Fruit fly (Drosophila melanogaster): ENCODE results near the gene Qtzl.

Qtzl gene

dm6 chr2L:12025505-12025904 is 30.0 kb downstream of the Qtzl start (continued):
- peak; percentile 3 for TF ChIP-seq CrebB (tag; optimal IDR thresholded peaks at IDR 0.05)
- TF ChIP-seq CG1603 (tag; optimal IDR thresholded peaks at IDR 0.05) = peak; percentile 17
- TF ChIP-seq CG15514 (GFP tag; optimal IDR thresholded peaks at IDR 0.05) = peak; percentile 15
- TF ChIP-seq sob (GFP tag; IDR thresholded peaks at IDR 0.05) = 0 out of 2 replicates have a peak, but pooled peaks have one; percentile 31
- no peak for TF ChIP-seq klu (GFP tag; IDR thresholded peaks at IDR 0.05)
- no peak for TF ChIP-seq lbe (GFP tag; optimal IDR thresholded peaks at IDR 0.05)
- peak; percentile 90 for TF ChIP-seq Med (GFP tag)
- TF ChIP-seq vnd (GFP tag; IDR thresholded peaks at IDR 0.05; ENCODE audit: partially characterized antibody) = no peak
- no peak for TF ChIP-seq CG7271 (tag; optimal IDR thresholded peaks at IDR 0.05)
- TF ChIP-seq sd (tag; optimal IDR thresholded peaks at IDR 0.05) = peak; percentile 4
- TF ChIP-seq chm (GFP tag; IDR thresholded peaks at IDR 0.05) = peak; percentile 33; the same call in 1 of the 2 replicates
- TF ChIP-seq slbo (GFP tag; IDR thresholded peaks at IDR 0.05) = peak; percentile 38; the same call in 1 of the 2 replicates
- peak; percentile 10; the same call in 1 of the 2 replicates for TF ChIP-seq vvl (GFP tag; IDR thresholded peaks at IDR 0.05)
- 0 out of 2 replicates have a peak, but pooled peaks have one; percentile 7 for TF ChIP-seq seq (GFP tag; IDR thresholded peaks at IDR 0.05)
- peak; percentile 45; the same call in 1 of the 3 replicates for TF ChIP-seq row (GFP tag; IDR thresholded peaks at IDR 0.05)
- peak; percentile 15 for TF ChIP-seq CG13424 (tag; optimal IDR thresholded peaks at IDR 0.05)
- 0 out of 3 replicates have a peak, but pooled peaks have one; percentile 55 for TF ChIP-seq CG2199 (GFP tag; IDR thresholded peaks at IDR 0.05)
- TF ChIP-seq CG10209 (GFP tag; optimal IDR thresholded peaks at IDR 0.05) = peak; percentile 13
- TF ChIP-seq Nf-YC (tag; optimal IDR thresholded peaks at IDR 0.05) = peak; percentile 5
- TF ChIP-seq CG3281 (GFP tag; optimal IDR thresholded peaks at IDR 0.05) = no peak
- no peak for TF ChIP-seq CG17568 (GFP tag; optimal IDR thresholded peaks at IDR 0.05)
- TF ChIP-seq tap (tag; optimal IDR thresholded peaks at IDR 0.05) = peak; percentile 3
- TF ChIP-seq abd-A (tag; optimal IDR thresholded peaks at IDR 0.05) = peak; percentile 50
- TF ChIP-seq sisA (GFP tag; IDR thresholded peaks at IDR 0.05) = no peak
- TF ChIP-seq CG17359 (tag; optimal IDR thresholded peaks at IDR 0.05) = peak; percentile 7
- TF ChIP-seq gsb (GFP tag; IDR thresholded peaks at IDR 0.05) = 0 out of 2 replicates have a peak, but pooled peaks have one; percentile 39
- TF ChIP-seq Mad (GFP tag; optimal IDR thresholded peaks at IDR 0.05) = no peak
- TF ChIP-seq NfI (GFP tag; optimal IDR thresholded peaks at IDR 0.05) = peak; percentile 8
- no peak for TF ChIP-seq CG11247 (GFP tag; IDR thresholded peaks at IDR 0.05)
- TF ChIP-seq CG7987 (GFP tag; optimal IDR thresholded peaks at IDR 0.05) = peak; percentile 22
- peak; percentile 21; the same call in 1 of the 2 replicates for TF ChIP-seq Atf6 (GFP tag; IDR thresholded peaks at IDR 0.05)
- no peak for TF ChIP-seq Lim3 (GFP tag; IDR thresholded peaks at IDR 0.05)
- no peak for TF ChIP-seq CG9215 (GFP tag; IDR thresholded peaks at IDR 0.05)
- TF ChIP-seq fd3F (GFP tag; optimal IDR thresholded peaks at IDR 0.05) = no peak
- no peak for TF ChIP-seq CG3726 (GFP tag; IDR thresholded peaks at IDR 0.05)
- peak; percentile 21 for TF ChIP-seq HHEX (GFP tag; optimal IDR thresholded peaks at IDR 0.05)
- TF ChIP-seq CG4854 (GFP tag; optimal IDR thresholded peaks at IDR 0.05) = no peak
- no peak for TF ChIP-seq CG17186 (GFP tag; optimal IDR thresholded peaks at IDR 0.05)
- TF ChIP-seq CG11085 (GFP tag; IDR thresholded peaks at IDR 0.05) = no peak
- TF ChIP-seq E2f1 (GFP tag; IDR thresholded peaks at IDR 0.05) = 0 out of 2 replicates have a peak, but pooled peaks have one; percentile 9
- TF ChIP-seq Ets65A (GFP tag) = peak; percentile 70
- no peak for TF ChIP-seq CG32532 (GFP tag; IDR thresholded peaks at IDR 0.05)
- peak; percentile 43 for TF ChIP-seq CG12071 (GFP tag; optimal IDR thresholded peaks at IDR 0.05)
- no peak for TF ChIP-seq CG8765 (GFP tag; IDR thresholded peaks at IDR 0.05)
- TF ChIP-seq twi (tag; optimal IDR thresholded peaks at IDR 0.05) = no peak
- TF ChIP-seq gfzf (GFP tag; optimal IDR thresholded peaks at IDR 0.05) = no peak
- no peak for TF ChIP-seq CG8388 (GFP tag; optimal IDR thresholded peaks at IDR 0.05)
- TF ChIP-seq CkIIα-i1 (GFP tag; IDR thresholded peaks at IDR 0.05) = no peak
- peak in 1 of 2 experiments; percentile 26 for TF ChIP-seq bsh (GFP tag; optimal IDR thresholded peaks at IDR 0.05)
- TF ChIP-seq Drgx (GFP tag; IDR thresholded peaks at IDR 0.05) = peak; percentile 67

Measured in whole organism, embryonic.